Fruit fly (Drosophila melanogaster) whole organism, pupa: Measurements from ENCODE around the gene UQCR-6.4L.

Experiments used
- CG13204 ChIP-seq: fragments of 200-800 bp; sonication (Bioruptor generic); optimal IDR thresholded peaks from 2 replicates; lab custom pipeline; 2018; ENCODE audit warnings: missing biosample characterization, mild to moderate bottlenecking, missing genetic modification characterization, moderate library complexity
- CG15710 ChIP-seq: fragments of 200-800 bp; sonication (Bioruptor generic); optimal IDR thresholded peaks from 2 replicates; lab custom pipeline; 2018; ENCODE audit warnings: missing biosample characterization, mild to moderate bottlenecking, missing genetic modification characterization, moderate library complexity
- CG17806 ChIP-seq: fragments of 200-800 bp; sonication (Bioruptor generic); optimal IDR thresholded peaks from 2 replicates; lab custom pipeline; 2018; ENCODE audit warnings: missing biosample characterization, mild to moderate bottlenecking, missing genetic modification characterization, moderate library complexity
- CG34367 ChIP-seq: fragments of 200-800 bp; sonication (Bioruptor generic); optimal IDR thresholded peaks from 2 replicates; lab custom pipeline; 2018; ENCODE audit warnings: missing biosample characterization, mild to moderate bottlenecking, missing genetic modification characterization
- CG9948 ChIP-seq: fragments of 200-800 bp; sonication (Bioruptor generic); optimal IDR thresholded peaks from 2 replicates; lab custom pipeline; 2018; ENCODE audit warnings: missing biosample characterization, mild to moderate bottlenecking, missing genetic modification characterization, moderate library complexity
- D1 ChIP-seq: fragments of 200-800 bp; sonication (Bioruptor generic); optimal IDR thresholded peaks from 2 replicates; lab custom pipeline; 2018; ENCODE audit warnings: missing biosample characterization, mild to moderate bottlenecking, missing genetic modification characterization, moderate library complexity
- EcR ChIP-seq: fragments of 200-800 bp; sonication (Bioruptor generic); optimal IDR thresholded peaks from 3 replicates; lab custom pipeline; 2019; ENCODE audit warnings: missing biosample characterization, missing genetic modification characterization, mild to moderate bottlenecking, moderate library complexity, missing genetic modification reagents
- Ets98B ChIP-seq: fragments of 200-800 bp; sonication (Bioruptor generic); IDR thresholded peaks from 2 replicates; pipeline ENCODE4 v1.3.6; 2022; ENCODE audit warnings: missing biosample characterization, missing genetic modification characterization
- Pif1A ChIP-seq: fragments of 200-800 bp; sonication (Bioruptor generic); optimal IDR thresholded peaks from 3 replicates; lab custom pipeline; 2016; ENCODE audit warnings: missing biosample characterization, missing genetic modification characterization
- Pif1B ChIP-seq: fragments of 200-800 bp; sonication (Bioruptor generic); optimal IDR thresholded peaks from 3 replicates; lab custom pipeline; 2016; ENCODE audit warnings: missing biosample characterization, missing genetic modification characterization

- TF ChIP-seq CG15710 (tag; lab: Kevin White, UChicago) (no peak), Ets98B (GFP tag; lab: Robert Waterston, UW) (no peak), Pif1B (no peak), CG34367 (tag; lab: Kevin White, UChicago) (no peak), EcR (GFP tag; lab: Kevin White, UChicago) (no peak), CG17806 (tag; lab: Kevin White, UChicago) (no peak), D1 (tag; lab: Kevin White, UChicago) (no peak), CG13204 (GFP tag; lab: Kevin White, UChicago) (no peak), Pif1A (no peak), CG9948 (tag; lab: Kevin White, UChicago) (no peak)
Observed at dm6 chr3L:16584074-16584578, 17.6 kb downstream of the UQCR-6.4L start, which contains the start of gene UQCR-C2.
